Fruit fly (Drosophila melanogaster) whole organism, adult: ENCODE measurements around the gene sif.

Source experiments
- CG1620 ChIP-seq: fragments of 200-800 bp; sonication (Bioruptor generic); optimal IDR thresholded peaks from 2 replicates; lab custom pipeline; 2016; ENCODE audit warnings: missing biosample characterization, missing genetic modification characterization
- Hr96 ChIP-seq: fragments of 200-800 bp; sonication (Bioruptor generic); optimal IDR thresholded peaks from 2 replicates; lab custom pipeline; 2016; ENCODE audit warnings: missing biosample characterization, missing genetic modification characterization
- cnc ChIP-seq, 2 experiments: fragments of >200 bp; optimal IDR thresholded peaks; 2 replicates each; lab custom pipeline; 2017

DNA sequence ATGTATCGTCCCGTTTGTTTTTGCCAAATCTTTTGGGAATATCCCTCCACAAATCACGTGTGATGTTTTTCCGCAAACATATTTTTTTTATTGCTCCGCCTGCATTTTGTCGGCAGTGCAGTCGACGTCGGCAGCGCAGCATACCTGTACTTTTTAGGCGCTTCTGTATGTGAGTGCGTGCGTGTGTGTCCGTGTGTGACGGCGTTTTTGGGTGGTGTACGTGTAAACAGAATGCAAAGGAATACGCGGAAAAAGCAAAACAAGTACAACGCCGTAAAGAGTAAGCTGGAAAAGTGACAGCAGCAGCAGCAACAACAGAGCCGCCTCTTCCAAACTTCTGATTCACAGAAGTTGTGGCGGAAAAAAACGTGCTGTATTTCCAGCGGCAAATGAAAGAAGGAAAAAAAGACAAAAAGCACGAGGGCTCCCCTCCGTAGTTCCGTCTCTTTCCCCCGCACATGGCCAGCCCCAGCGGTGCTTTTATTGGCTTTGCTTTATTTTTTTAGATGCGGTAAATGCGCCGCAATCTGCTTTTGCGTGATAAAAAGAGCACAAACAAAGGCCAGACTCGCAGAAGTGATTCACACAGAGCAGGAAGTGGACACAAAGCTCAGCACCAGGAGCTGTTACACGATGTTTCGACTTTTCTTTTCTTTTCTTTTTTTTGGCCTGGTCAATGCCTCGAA, 112.5 kb downstream of the sif start:
- TF ChIP-seq cnc (optimal IDR thresholded peaks at IDR 0.05; lab: Kevin White, UChicago), result no peak
- no peak for TF ChIP-seq CG1620 (GFP tag; lab: Kevin White, UChicago)
- TF ChIP-seq Hr96 (GFP tag; lab: Kevin White, UChicago), result no peak
